Fruit fly (Drosophila melanogaster): ENCODE results near the gene RFeSP.

Gene RFeSP

dm6 chr2L:1611122-1611521 is 2.8 kb downstream of the RFeSP start, which contains the start of the genes Rab3GAP1 and CG14352 (continued):
- TF ChIP-seq fd102C (GFP tag; optimal IDR thresholded peaks at IDR 0.05) (no peak), onecut (GFP tag; IDR thresholded peaks at IDR 0.05) (peak; percentile 46), CG5245 (GFP tag; optimal IDR thresholded peaks at IDR 0.05) (peak; percentile 84), kah (GFP tag; optimal IDR thresholded peaks at IDR 0.05) (peak; percentile 32), Dip2 (GFP tag; IDR thresholded peaks at IDR 0.05) (no peak), nerfin-1 (tag; optimal IDR thresholded peaks at IDR 0.05) (peak; percentile 80), tll (GFP tag; optimal IDR thresholded peaks at IDR 0.05) (no peak), HLHmδ (GFP tag; optimal IDR thresholded peaks at IDR 0.05) (no peak), CG12769 (tag; optimal IDR thresholded peaks at IDR 0.05) (no peak), CG34422 (GFP tag; IDR thresholded peaks at IDR 0.05) (peak; percentile 81; the same call in 2 of the 3 replicates), p53 (GFP tag; optimal IDR thresholded peaks at IDR 0.05) (peak; percentile 16), hb (GFP tag; IDR thresholded peaks at IDR 0.05; ENCODE audit: partially characterized antibody) (no peak), HmgD (GFP tag; optimal IDR thresholded peaks at IDR 0.05) (peak; percentile 56), Dref (GFP tag; IDR thresholded peaks at IDR 0.05) (0 out of 2 replicates have a peak, but pooled peaks have one; percentile 10), CG4282 (GFP tag; optimal IDR thresholded peaks at IDR 0.05) (peak; percentile 75), CG2202 (tag; optimal IDR thresholded peaks at IDR 0.05) (peak; percentile 71), stc (GFP tag; IDR thresholded peaks at IDR 0.05) (peak; percentile 53; the same call in 1 of the 2 replicates), CG7928 (GFP tag; optimal IDR thresholded peaks at IDR 0.05) (peak; percentile 97), pan (optimal IDR thresholded peaks at IDR 0.05) (no peak), pan (GFP tag; optimal IDR thresholded peaks at IDR 0.05 in 1 of 2, IDR thresholded peaks at IDR 0.05 in 1 of 2) (peak in 1 of 2 experiments; percentile 89), CG16779 (GFP tag; IDR thresholded peaks at IDR 0.05) (peak; percentile 78; the same call in 1 of the 2 replicates), Hey (tag; optimal IDR thresholded peaks at IDR 0.05) (no peak), pita (GFP tag; optimal IDR thresholded peaks at IDR 0.05) (no peak), fd3F (GFP tag; optimal IDR thresholded peaks at IDR 0.05) (peak; percentile 77), CG17568 (GFP tag; optimal IDR thresholded peaks at IDR 0.05) (no peak), CG5180 (GFP tag; optimal IDR thresholded peaks at IDR 0.05) (peak; percentile 20), abd-A (tag; optimal IDR thresholded peaks at IDR 0.05) (no peak), CG18764 (GFP tag; optimal IDR thresholded peaks at IDR 0.05) (peak; percentile 84), lilli (GFP tag; optimal IDR thresholded peaks at IDR 0.05) (peak; percentile 93), GATAe (GFP tag; conservative IDR thresholded peaks at IDR 0.05) (no peak; the same call in 1 of the 2 replicates), CG15479 (GFP tag; optimal IDR thresholded peaks at IDR 0.05) (no peak), bab2 (GFP tag; optimal IDR thresholded peaks at IDR 0.05) (peak; percentile 91), CG31441 (GFP tag; IDR thresholded peaks at IDR 0.05) (peak; percentile 82; the same call in 1 of the 2 replicates), tap (tag; optimal IDR thresholded peaks at IDR 0.05) (peak; percentile 61), CG15011 (GFP tag; optimal IDR thresholded peaks at IDR 0.05) (peak; percentile 12), tin (GFP tag; optimal IDR thresholded peaks at IDR 0.05) (peak; percentile 90), sqz (GFP tag; optimal IDR thresholded peaks at IDR 0.05) (no peak), emc (GFP tag; optimal IDR thresholded peaks at IDR 0.05) (peak; percentile 72), CG3407 (GFP tag; optimal IDR thresholded peaks at IDR 0.05) (peak; percentile 66), D19A (tag; optimal IDR thresholded peaks at IDR 0.05) (no peak), NC2α (GFP tag; optimal IDR thresholded peaks at IDR 0.05) (peak; percentile 39), vvl (GFP tag; IDR thresholded peaks at IDR 0.05) (peak; percentile 89), CG7357 (GFP tag; IDR thresholded peaks at IDR 0.05) (peak; percentile 60; the same call in 2 of the 3 replicates), CG10462 (GFP tag; optimal IDR thresholded peaks at IDR 0.05) (peak; percentile 80), nerfin-2 (GFP tag; IDR thresholded peaks at IDR 0.05; ENCODE audit: partially characterized antibody) (no peak), CG10274 (GFP tag; optimal IDR thresholded peaks at IDR 0.05) (peak; percentile 59), CHES-1-like (GFP tag; optimal IDR thresholded peaks at IDR 0.05) (peak; percentile 94), CG17912 (GFP tag; optimal IDR thresholded peaks at IDR 0.05) (peak; percentile 27), cg (GFP tag; optimal IDR thresholded peaks at IDR 0.05) (no peak), CG14014 (GFP tag; IDR thresholded peaks at IDR 0.05) (peak; percentile 83), Optix (GFP tag; IDR thresholded peaks at IDR 0.05) (peak; percentile 64)

Data from whole organism, embryonic.